Worm (Caenorhabditis elegans): ENCODE measurements around the gene srx-117.

- no peak for TF ChIP-seq hmg-1.2 (GFP tag; IDR thresholded peaks at IDR 0.05)
- TF ChIP-seq him-1 (tag; optimal IDR thresholded peaks at IDR 0.05), result no peak
- TF ChIP-seq ztf-25 (GFP tag; IDR thresholded peaks at IDR 0.05), result no peak
- TF ChIP-seq nhr-90 (tag; optimal IDR thresholded peaks at IDR 0.05), result no peak
- no peak for TF ChIP-seq ekl-4 (GFP tag; IDR thresholded peaks at IDR 0.05)
These were observed 13.5 kb upstream of the srx-117 start, which contains the start of gene acy-4 for ce11 chrV:5630792-5631191.
